Worm (Caenorhabditis elegans): Measurements from ENCODE around the gene T06A10.107.

T06A10.107 gene

DNA sequence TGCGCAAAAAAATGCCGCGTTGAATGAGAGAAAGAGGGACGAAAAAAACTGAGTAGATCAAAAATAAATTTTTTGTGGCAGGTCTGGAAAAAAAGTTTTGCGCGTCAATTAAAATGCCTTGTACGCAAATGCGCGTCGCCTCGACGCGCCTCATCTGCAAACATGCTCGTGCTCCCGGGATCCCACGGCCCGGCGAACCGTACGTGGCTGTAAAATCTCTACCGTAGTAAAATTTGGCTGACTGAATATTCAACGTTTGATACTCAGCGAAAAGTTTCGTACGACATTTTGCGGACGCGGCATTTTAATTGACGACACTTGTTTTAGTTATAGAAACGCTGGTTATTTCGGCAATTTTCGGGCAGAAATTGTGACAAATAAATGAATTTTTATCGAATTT, 21.9 kb upstream of the T06A10.107 start (continued):
- TF ChIP-seq nhr-42 (GFP tag; IDR thresholded peaks at IDR 0.05) (peak; percentile 99), ctbp-1 (GFP tag; IDR thresholded peaks at IDR 0.05) (peak; percentile 94), vab-7 (GFP tag; IDR thresholded peaks at IDR 0.05) (peak; percentile 95), mxl-2 (GFP tag; conservative IDR thresholded peaks at IDR 0.05) (peak; percentile 84), Y48G9A.11 (GFP tag; IDR thresholded peaks at IDR 0.05) (peak; percentile 92), madf-9 (GFP tag; conservative IDR thresholded peaks at IDR 0.05) (peak; percentile 94), F44E2.7 (GFP tag; IDR thresholded peaks at IDR 0.05) (0 out of 2 replicates have a peak, but pooled peaks have one; percentile 21), zfp-3 (GFP tag; conservative IDR thresholded peaks at IDR 0.05) (peak; percentile 98), nhr-41 (GFP tag; IDR thresholded peaks at IDR 0.05) (peak; percentile 90), dmd-6 (GFP tag; IDR thresholded peaks at IDR 0.05) (peak; percentile 97), Y75B8A.6 (GFP tag; IDR thresholded peaks at IDR 0.05) (peak; percentile 95), hmg-1.1 (GFP tag; IDR thresholded peaks at IDR 0.05) (peak; percentile 94), lim-7 (GFP tag; IDR thresholded peaks at IDR 0.05) (0 out of 2 replicates have a peak, but pooled peaks have one; percentile 35), tag-97 (GFP tag; IDR thresholded peaks at IDR 0.05) (peak; percentile 97), dve-1 (tag; optimal IDR thresholded peaks at IDR 0.05; ENCODE audit: insufficient read depth) (peak; percentile 37), lin-29 (GFP tag; IDR thresholded peaks at IDR 0.05) (peak; percentile 99)

DNA sequence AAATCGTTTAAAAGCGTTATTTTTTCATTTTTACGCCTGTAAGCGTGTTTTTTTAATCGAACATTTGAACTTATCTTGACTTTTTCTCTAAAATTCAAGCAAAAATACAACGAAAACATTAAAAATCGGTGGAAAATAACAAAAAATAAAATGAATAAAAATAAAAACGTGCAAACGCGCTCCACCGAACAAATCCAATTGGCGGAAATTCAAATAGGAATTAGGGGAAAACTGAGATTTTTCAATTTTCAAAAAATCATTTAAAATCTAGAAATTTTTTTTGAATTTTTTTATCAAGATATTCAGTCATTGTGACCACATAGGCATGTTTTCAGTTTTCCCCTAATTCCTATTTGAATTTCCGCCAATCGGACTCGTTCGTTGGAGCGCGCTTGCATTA, 18.2 kb upstream of the T06A10.107 start:
- peak; percentile 66 for TF ChIP-seq lin-38 (GFP tag; IDR thresholded peaks at IDR 0.05)

DNA sequence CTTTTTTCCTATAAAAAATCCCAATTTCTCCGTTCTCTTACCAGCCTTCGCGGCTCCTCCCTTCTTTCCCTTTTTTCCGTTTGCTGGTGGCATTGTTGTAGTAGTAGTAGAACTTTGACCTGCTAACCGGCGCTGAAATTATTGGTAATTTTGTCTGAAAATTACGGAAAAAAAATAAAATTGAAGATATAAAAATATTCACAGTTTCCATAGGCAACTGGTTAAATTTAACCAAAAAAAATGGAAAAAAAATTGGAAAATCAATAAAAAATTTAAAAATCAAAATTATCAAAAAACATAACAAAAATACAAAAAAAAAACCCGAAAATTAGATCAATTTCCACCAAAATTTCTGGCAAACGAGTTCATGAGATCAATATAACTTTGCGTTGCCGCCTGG, 12.5 kb upstream of the T06A10.107 start, which contains the start of gene map-2:
TSS of gene map-2 (minus strand) at position 101 of the 400 bp plus-strand sequence.
- TF ChIP-seq duxl-1 (tag; optimal IDR thresholded peaks at IDR 0.05; ENCODE audit: poor library complexity) = no peak
- TF ChIP-seq snpc-1.2 (GFP tag; IDR thresholded peaks at IDR 0.05) = 0 out of 2 replicates have a peak, but pooled peaks have one; percentile 32
- no peak for TF ChIP-seq sdz-12 (GFP tag; optimal IDR thresholded peaks at IDR 0.05)
- no peak for TF ChIP-seq R02D3.7 (tag; optimal IDR thresholded peaks at IDR 0.05)
- no peak for TF ChIP-seq dmd-8 (GFP tag; IDR thresholded peaks at IDR 0.05)

DNA sequence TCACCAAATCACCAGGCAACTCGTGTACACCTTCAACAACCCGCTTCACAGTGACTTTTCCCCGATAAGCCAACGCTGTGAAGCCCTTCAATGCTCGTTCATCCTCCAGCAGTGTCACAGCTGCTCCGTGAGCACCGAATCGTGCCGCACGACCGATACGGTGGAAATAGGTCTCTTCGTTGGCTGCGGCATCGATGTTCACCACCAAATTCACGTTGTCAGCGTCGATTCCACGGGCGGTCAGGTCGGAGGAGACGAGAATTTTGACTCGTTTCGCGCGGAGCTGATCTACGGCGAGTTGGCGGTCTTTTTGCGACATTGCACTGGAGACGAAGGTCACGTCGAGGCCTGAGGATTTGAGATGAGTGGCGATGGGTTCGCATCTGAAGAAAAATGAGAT, 6.6 kb upstream of the T06A10.107 start:
- TF ChIP-seq jun-1 (tag; optimal IDR thresholded peaks at IDR 0.05) = no peak
- TF ChIP-seq snpc-1.2 (GFP tag; IDR thresholded peaks at IDR 0.05) = peak; percentile 31; the same call in 1 of the 2 replicates
- peak; percentile 63 for TF ChIP-seq set-16 (GFP tag; IDR thresholded peaks at IDR 0.05)

DNA sequence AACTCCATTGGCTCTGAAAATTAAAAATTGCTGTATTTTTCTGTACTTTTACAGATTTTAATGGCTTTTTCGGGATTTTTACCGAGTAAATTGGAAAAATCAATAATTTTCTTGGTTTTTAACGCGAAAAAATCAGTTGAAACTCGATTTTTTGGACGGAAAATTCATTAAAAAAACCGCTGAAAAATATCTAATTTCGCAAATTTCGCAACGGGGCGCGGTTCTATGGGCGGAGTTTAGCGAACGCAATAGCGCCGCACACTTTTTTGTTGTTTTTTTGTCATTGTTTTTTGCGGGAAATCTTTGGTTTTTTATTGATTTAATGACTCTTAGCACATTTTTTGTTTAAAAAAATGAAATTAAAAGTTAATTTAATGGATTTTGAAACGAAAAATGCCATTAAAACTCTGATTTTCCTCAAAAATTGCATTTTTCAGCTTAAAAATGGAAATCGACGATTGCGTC, 3.9 kb upstream of the T06A10.107 start, which contains the start of the genes mel-46 and lsy-13:
TSS of gene mel-46 (minus strand) at position 51 of the 465 bp plus-strand sequence.
TSS of gene lsy-13 (plus strand) at position 440 of the 465 bp plus-strand sequence.
- TF ChIP-seq ceh-28 (tag; optimal IDR thresholded peaks at IDR 0.05) (no peak), vab-7 (GFP tag; IDR thresholded peaks at IDR 0.05) (peak; percentile 39; the same call in 1 of the 2 replicates), unc-62 (GFP tag; optimal IDR thresholded peaks at IDR 0.05 in 1 of 2) (no peak), unc-62 (tag; optimal IDR thresholded peaks at IDR 0.05) (no peak), jun-1 (tag; optimal IDR thresholded peaks at IDR 0.05) (no peak), duxl-1 (tag; optimal IDR thresholded peaks at IDR 0.05; ENCODE audit: poor library complexity) (no peak), daf-16 (GFP tag; optimal IDR thresholded peaks at IDR 0.05) (peak in 1 of 2 experiments; percentile 2), daf-16 (tag; optimal IDR thresholded peaks at IDR 0.05) (peak; percentile 52), mes-2 (tag; optimal IDR thresholded peaks at IDR 0.05; ENCODE audit: poor library complexity, severe bottlenecking) (peak; percentile 91), aha-1 (tag) (peak; percentile 73), rbr-2 (tag; optimal IDR thresholded peaks at IDR 0.05) (peak; percentile 52), lir-3 (tag; optimal IDR thresholded peaks at IDR 0.05) (no peak), lsy-2 (tag; optimal IDR thresholded peaks at IDR 0.05) (peak in 1 of 2 experiments; percentile 70), D1046.2 (GFP tag; IDR thresholded peaks at IDR 0.05) (no peak), nhr-111 (GFP tag; optimal IDR thresholded peaks at IDR 0.05) (no peak), zfp-3 (GFP tag; conservative IDR thresholded peaks at IDR 0.05) (no peak), R02D3.7 (tag; optimal IDR thresholded peaks at IDR 0.05) (no peak), hlh-30 (tag; optimal IDR thresholded peaks at IDR 0.05; ENCODE audit: insufficient read depth) (peak; percentile 7), madf-9 (GFP tag; conservative IDR thresholded peaks at IDR 0.05) (no peak), nhr-77 (tag; optimal IDR thresholded peaks at IDR 0.05) (peak; percentile 9), F44E2.7 (GFP tag; IDR thresholded peaks at IDR 0.05) (no peak), lin-13 (GFP tag; optimal IDR thresholded peaks at IDR 0.05) (peak; percentile 1), ama-1 (optimal IDR thresholded peaks at IDR 0.05) (peak; percentile 11), lin-38 (GFP tag; IDR thresholded peaks at IDR 0.05) (peak; percentile 63), dmd-9 (GFP tag; IDR thresholded peaks at IDR 0.05) (no peak), dpl-1 (GFP tag; optimal IDR thresholded peaks at IDR 0.05) (peak; percentile 55), snpc-1.2 (GFP tag; IDR thresholded peaks at IDR 0.05) (peak; percentile 60; the same call in 1 of the 2 replicates)
